Worm (Caenorhabditis elegans) whole organism, L3 larva: ENCODE results near the gene F48E3.6.

ENCODE experiments used
- ZK546.5 ChIP-seq: sonication (generic microtip); optimal IDR thresholded peaks from 2 replicates; lab custom pipeline; 2017; ENCODE audit warnings: missing biosample characterization, missing genetic modification characterization
- aly-2 ChIP-seq: fragments of 150-350 bp; optimal IDR thresholded peaks from 2 replicates; lab custom pipeline; 2014; ENCODE audit warnings: missing biosample characterization, missing genetic modification characterization
- ama-1 ChIP-seq: fragments of 150-350 bp; optimal IDR thresholded peaks from 2 replicates; lab custom pipeline; 2018
- ceh-16 ChIP-seq: sonication (generic microtip); optimal IDR thresholded peaks from 2 replicates; lab custom pipeline; 2017; ENCODE audit warnings: missing biosample characterization, missing genetic modification characterization
- ceh-82 ChIP-seq: fragments of 150-350 bp; optimal IDR thresholded peaks from 2 replicates; lab custom pipeline; 2014; ENCODE audit warnings: missing biosample characterization, missing genetic modification characterization
- ceh-9 ChIP-seq: sonication (generic microtip); optimal IDR thresholded peaks from 2 replicates; lab custom pipeline; 2018; ENCODE audit warnings: missing biosample characterization, missing genetic modification characterization
- daf-12 ChIP-seq: fragments of 150-350 bp; optimal IDR thresholded peaks from 2 replicates; lab custom pipeline; 2014; ENCODE audit warnings: missing biosample characterization, missing genetic modification reagents, missing genetic modification characterization
- elt-1 ChIP-seq: fragments of 150-350 bp; optimal IDR thresholded peaks from 2 replicates; lab custom pipeline; 2014; ENCODE audit warnings: missing biosample characterization, missing genetic modification characterization
- elt-3 ChIP-seq, 3 experiments: fragments of 150-350 bp in 1 of 3; sonication (generic microtip) in 2 of 3; optimal IDR thresholded peaks; 2 replicates in 2 of 3; 4 replicates in 1 of 3; lab custom pipeline; 2014 to 2017; ENCODE audit warnings: missing biosample characterization in 3 of 3, missing genetic modification characterization in 3 of 3
- eor-1 ChIP-seq, 2 experiments: fragments of 150-350 bp; optimal IDR thresholded peaks; 2 replicates each; lab custom pipeline; 2014 to 2018; ENCODE audit warnings: missing biosample characterization in 2 of 2, missing genetic modification characterization in 2 of 2
- fkh-10 ChIP-seq: sonication (generic microtip); optimal IDR thresholded peaks from 2 replicates; lab custom pipeline; 2017; ENCODE audit warnings: missing biosample characterization, missing genetic modification reagents, missing genetic modification characterization
- fkh-2 ChIP-seq: fragments of 150-350 bp; optimal IDR thresholded peaks from 2 replicates; lab custom pipeline; 2014; ENCODE audit warnings: missing biosample characterization, missing genetic modification reagents, missing genetic modification characterization
- fos-1 ChIP-seq: fragments of 150-350 bp; optimal IDR thresholded peaks from 2 replicates; lab custom pipeline; 2014; ENCODE audit warnings: missing biosample characterization, missing genetic modification characterization
- hmg-11 ChIP-seq: sonication (generic microtip); optimal IDR thresholded peaks from 2 replicates; lab custom pipeline; 2016; ENCODE audit warnings: missing genetic modification characterization, missing compliant biosample characterization
- lin-15B ChIP-seq: fragments of 150-350 bp; optimal IDR thresholded peaks from 2 replicates; lab custom pipeline; 2014; ENCODE audit warnings: missing biosample characterization, missing genetic modification characterization
- lin-39 ChIP-seq: fragments of 150-350 bp; optimal IDR thresholded peaks from 2 replicates; lab custom pipeline; 2018; ENCODE audit warnings: missing biosample characterization, missing genetic modification reagents, missing genetic modification characterization
- mdl-1 ChIP-seq: fragments of 150-350 bp; optimal IDR thresholded peaks from 2 replicates; lab custom pipeline; 2014; ENCODE audit warnings: missing biosample characterization, missing genetic modification characterization
- nfya-1 ChIP-seq: sonication (generic microtip); optimal IDR thresholded peaks from 2 replicates; lab custom pipeline; 2017; ENCODE audit warnings: missing genetic modification characterization, mild to moderate bottlenecking, missing compliant biosample characterization, antibody characterized with exemption, moderate library complexity; ENCODE audit not compliant: insufficient read depth
- nhr-11 ChIP-seq: fragments of 150-350 bp; optimal IDR thresholded peaks from 2 replicates; lab custom pipeline; 2014; ENCODE audit warnings: missing biosample characterization, missing genetic modification characterization
- nhr-12 ChIP-seq: fragments of 150-350 bp; optimal IDR thresholded peaks from 2 replicates; lab custom pipeline; 2014; ENCODE audit warnings: missing biosample characterization, missing genetic modification characterization
- nhr-23 ChIP-seq: fragments of 150-350 bp; optimal IDR thresholded peaks from 2 replicates; lab custom pipeline; 2014; ENCODE audit warnings: missing biosample characterization, missing genetic modification reagents, missing genetic modification characterization
- nhr-237 ChIP-seq: fragments of 150-350 bp; optimal IDR thresholded peaks from 2 replicates; lab custom pipeline; 2014; ENCODE audit warnings: missing biosample characterization, missing genetic modification characterization
- nhr-25 ChIP-seq: sonication (generic microtip); optimal IDR thresholded peaks from 2 replicates; lab custom pipeline; 2017; ENCODE audit warnings: missing biosample characterization, missing genetic modification characterization
- nhr-43 ChIP-seq: sonication (generic microtip); optimal IDR thresholded peaks from 2 replicates; lab custom pipeline; 2016; ENCODE audit warnings: mild to moderate bottlenecking, missing genetic modification characterization, missing compliant biosample characterization; ENCODE audit not compliant: poor library complexity, severe bottlenecking
- nhr-77 ChIP-seq: fragments of 150-350 bp; optimal IDR thresholded peaks from 2 replicates; lab custom pipeline; 2014; ENCODE audit warnings: missing biosample characterization, missing genetic modification characterization
- pha-4 ChIP-seq: fragments of 150-350 bp; optimal IDR thresholded peaks from 2 replicates; lab custom pipeline; 2014; ENCODE audit warnings: missing biosample characterization, missing genetic modification reagents, missing genetic modification characterization
- sea-2 ChIP-seq: fragments of 150-350 bp; sonication (generic microtip); optimal IDR thresholded peaks from 4 replicates; lab custom pipeline; 2014; ENCODE audit warnings: missing biosample characterization, missing genetic modification reagents, missing genetic modification characterization
- skn-1 ChIP-seq: fragments of 150-350 bp; optimal IDR thresholded peaks from 2 replicates; lab custom pipeline; 2014; ENCODE audit warnings: missing biosample characterization, missing genetic modification characterization
- snpc-4 ChIP-seq: fragments of 150-350 bp; optimal IDR thresholded peaks from 2 replicates; lab custom pipeline; 2014; ENCODE audit warnings: missing biosample characterization, missing genetic modification characterization
- zag-1 ChIP-seq: fragments of 150-350 bp; optimal IDR thresholded peaks from 2 replicates; lab custom pipeline; 2014; ENCODE audit warnings: missing biosample characterization, missing genetic modification characterization
- ztf-11 ChIP-seq: fragments of 150-350 bp; optimal IDR thresholded peaks from 2 replicates; lab custom pipeline; 2014; ENCODE audit warnings: missing biosample characterization, missing genetic modification characterization
- ztf-4 ChIP-seq: fragments of 150-350 bp; optimal IDR thresholded peaks from 2 replicates; lab custom pipeline; 2014; ENCODE audit warnings: missing biosample characterization, missing genetic modification characterization

The F48E3.6 gene

DNA sequence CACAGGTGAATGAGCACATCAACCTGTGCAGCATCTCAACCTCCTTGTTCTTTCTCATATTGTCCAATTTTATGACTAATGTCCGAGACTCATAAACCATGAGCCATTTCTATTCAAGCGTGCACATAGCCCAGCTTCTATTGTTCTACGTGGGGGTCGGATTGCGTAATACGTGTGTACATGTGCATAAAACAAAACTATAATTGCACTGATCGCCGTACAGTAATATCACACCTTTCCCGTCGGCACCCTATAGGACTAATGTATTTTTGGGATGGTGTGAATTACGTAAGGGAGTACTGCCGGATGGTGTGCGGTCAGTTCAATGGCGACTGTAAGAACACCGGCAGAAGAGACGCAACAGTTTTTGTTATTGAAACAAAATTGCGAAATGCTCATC is 32.8 kb downstream of the F48E3.6 start:
- TF ChIP-seq lin-39 (tag; lab: Kevin White, UChicago) (no peak), nhr-43 (no peak), fkh-10 (GFP tag; lab: Kevin White, UChicago) (no peak), nhr-237 (no peak), lin-15B (tag; lab: Kevin White, UChicago) (no peak), nhr-11 (tag; lab: Kevin White, UChicago) (no peak), mdl-1 (tag; lab: Kevin White, UChicago) (no peak), daf-12 (tag; lab: Kevin White, UChicago) (no peak), skn-1 (tag; lab: Kevin White, UChicago) (no peak), sea-2 (GFP tag; lab: Kevin White, UChicago) (no peak), nhr-77 (tag; lab: Kevin White, UChicago) (no peak), elt-3 (tag; optimal IDR thresholded peaks at IDR 0.05; lab: Kevin White, UChicago) (no peak), nhr-23 (no peak), fkh-2 (tag; lab: Kevin White, UChicago) (no peak), ztf-11 (no peak), nhr-25 (tag; lab: Kevin White, UChicago) (no peak), ceh-82 (tag; lab: Kevin White, UChicago) (no peak)

DNA sequence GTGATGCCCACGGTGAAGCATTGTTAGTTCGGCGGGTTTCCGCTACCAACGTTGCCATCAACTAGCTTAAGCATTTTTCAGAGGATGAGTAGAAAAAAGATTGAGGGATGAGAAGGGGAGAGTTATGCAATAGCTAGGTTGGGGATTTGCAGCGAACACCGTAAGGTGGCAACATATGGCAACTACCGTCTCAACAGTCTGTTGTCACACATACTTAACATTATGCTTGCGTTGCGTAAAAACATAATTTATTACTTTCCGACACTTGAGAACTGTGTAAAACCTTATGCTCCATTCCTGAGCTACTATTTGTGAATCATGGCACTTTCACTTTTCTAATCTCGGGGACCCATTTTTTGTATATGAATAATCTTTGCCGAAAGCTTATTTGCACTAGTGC is 36.0 kb downstream of the F48E3.6 start:
- TF ChIP-seq nhr-43: no peak
- TF ChIP-seq lin-15B (tag; lab: Kevin White, UChicago): no peak
- no peak for TF ChIP-seq elt-1 (tag; lab: Kevin White, UChicago)
- no peak for TF ChIP-seq ceh-16 (tag; lab: Kevin White, UChicago)
- TF ChIP-seq ama-1 (lab: Kevin White, UChicago): no peak
- no peak for TF ChIP-seq fkh-2 (tag; lab: Kevin White, UChicago)

DNA sequence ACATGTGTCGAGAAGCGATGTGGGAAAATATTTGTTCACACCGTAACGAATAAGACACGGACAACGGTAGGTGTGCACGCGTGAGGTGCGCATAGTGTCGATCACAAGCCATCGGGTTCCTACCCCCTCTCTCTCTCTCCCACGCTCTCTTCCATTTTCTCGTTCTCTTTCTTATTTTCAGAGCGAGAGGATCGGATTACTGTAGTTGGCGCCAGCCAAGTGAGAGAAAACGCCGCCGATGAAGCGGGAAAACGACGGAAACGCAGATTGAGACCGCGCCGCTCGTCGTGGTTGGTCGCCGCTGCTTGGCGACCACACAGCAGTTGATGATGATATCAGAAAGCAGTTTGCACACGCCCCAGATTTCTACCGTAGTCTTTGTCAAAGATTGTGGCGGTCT is 38.3 kb downstream of the F48E3.6 start:
- TF ChIP-seq sea-2 (GFP tag; lab: Kevin White, UChicago) (no peak), nfya-1 (tag; lab: Kevin White, UChicago) (peak; percentile 92), skn-1 (tag; lab: Kevin White, UChicago) (no peak), ceh-9 (tag; lab: Kevin White, UChicago) (no peak), fos-1 (tag; lab: Kevin White, UChicago) (no peak)

DNA sequence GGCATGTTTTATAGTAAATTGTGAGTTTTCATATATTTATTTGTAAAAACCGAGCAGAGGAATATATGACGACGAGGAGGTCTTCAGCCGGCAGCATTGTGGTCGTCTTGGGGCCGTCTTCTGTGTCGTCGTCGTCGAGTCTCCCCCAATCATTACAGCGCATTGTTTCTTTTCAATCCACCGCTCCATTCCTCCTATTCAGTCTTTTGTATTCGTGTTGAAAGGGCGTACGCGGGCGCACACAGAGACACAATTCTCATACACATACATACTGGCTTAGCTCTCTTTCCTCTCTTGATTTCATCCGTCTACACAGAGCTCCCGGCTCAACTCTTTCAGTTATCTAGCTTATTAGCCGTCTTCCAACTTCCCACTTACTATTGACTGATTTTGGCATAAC is 39.1 kb downstream of the F48E3.6 start, which contains the start of gene sox-2:
Gene sox-2, minus strand, starts transcription at position 100 of the 400 bp plus-strand sequence.
- no peak for TF ChIP-seq ceh-16 (tag; lab: Kevin White, UChicago)
- TF ChIP-seq eor-1 (tag; optimal IDR thresholded peaks at IDR 0.05; lab: Kevin White, UChicago): no peak
- no peak for TF ChIP-seq zag-1 (tag; lab: Kevin White, UChicago)
- TF ChIP-seq ztf-4 (tag; lab: Kevin White, UChicago): no peak
- TF ChIP-seq ZK546.5 (tag; lab: Kevin White, UChicago): no peak
- no peak for TF ChIP-seq aly-2 (tag; lab: Kevin White, UChicago)
- TF ChIP-seq nhr-12 (tag; lab: Kevin White, UChicago): no peak
- TF ChIP-seq snpc-4 (tag; lab: Kevin White, UChicago): no peak

DNA sequence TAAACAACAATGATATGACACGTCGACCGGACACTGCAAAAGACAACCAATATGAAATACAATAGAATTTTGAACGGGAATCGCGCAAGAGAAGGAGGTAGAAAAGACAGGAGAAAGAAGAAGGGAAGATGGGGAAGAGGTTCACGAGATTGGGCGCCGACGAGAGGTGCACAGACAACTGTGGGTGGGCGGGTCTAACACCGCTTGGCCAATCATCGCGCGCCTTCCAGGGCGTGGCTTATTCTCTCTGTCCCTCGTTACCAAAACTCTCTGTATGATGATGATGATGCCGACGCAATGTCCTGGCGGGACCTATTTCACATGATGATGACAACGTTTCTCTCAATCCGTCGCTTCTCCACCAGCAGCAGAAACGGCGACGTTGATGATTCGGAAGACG is 42.2 kb downstream of the F48E3.6 start:
- TF ChIP-seq hmg-11 (tag; lab: Kevin White, UChicago) (no peak), pha-4 (tag; lab: Kevin White, UChicago) (peak; percentile 7), nfya-1 (tag; lab: Kevin White, UChicago) (peak; percentile 93)
- TF ChIP-seq, all 47 proteins: peak for 2

DNA sequence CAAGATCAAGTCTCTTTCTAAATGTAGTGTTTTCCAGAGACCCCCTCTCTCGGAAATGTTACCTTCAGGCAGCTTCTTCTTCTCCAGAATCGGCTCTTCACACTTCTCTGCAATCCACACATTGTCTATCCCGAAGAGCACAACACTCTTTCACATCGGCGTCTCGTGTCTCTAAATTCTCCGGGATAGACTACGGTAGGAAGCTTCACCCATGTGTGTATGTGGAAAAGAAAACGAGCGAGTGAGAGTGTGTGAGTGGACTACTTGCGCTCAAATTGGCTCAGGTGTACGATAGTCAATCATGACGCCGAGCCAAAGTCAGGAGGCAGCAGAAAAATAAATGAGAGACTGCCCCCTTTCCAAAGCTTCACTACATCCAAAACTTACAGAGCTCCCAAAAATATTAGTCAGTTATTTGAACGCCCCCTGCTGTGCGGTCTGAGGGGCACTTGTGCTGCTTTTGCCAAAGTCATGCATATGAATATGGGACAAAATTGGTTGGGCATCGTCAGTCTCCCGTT is 45.5 kb downstream of the F48E3.6 start:
- peak; percentile 50 for TF ChIP-seq nfya-1 (tag; lab: Kevin White, UChicago)
- no peak for TF ChIP-seq nhr-23
- TF ChIP-seq fkh-10 (GFP tag; lab: Kevin White, UChicago): peak; percentile 22
- no peak for TF ChIP-seq nhr-237
